Worm (Caenorhabditis elegans) whole organism, L1 larva: ENCODE results near the gene Y43B11AR.1.

Source experiments
- C34B4.2 ChIP-seq: sonication (generic microtip); optimal IDR thresholded peaks from 2 replicates; lab custom pipeline; 2017; ENCODE audit warnings: mild to moderate bottlenecking, missing genetic modification characterization, missing compliant biosample characterization
- F16B12.6 ChIP-seq: fragments of 150-350 bp; optimal IDR thresholded peaks from 2 replicates; lab custom pipeline; 2014; ENCODE audit warnings: missing biosample characterization, missing genetic modification characterization
- Y116A8C.19 ChIP-seq: sonication (generic microtip); optimal IDR thresholded peaks from 2 replicates; lab custom pipeline; 2016; ENCODE audit warnings: missing compliant biosample characterization, missing genetic modification characterization, borderline replicate concordance
- blmp-1 ChIP-seq: fragments of 150-350 bp; optimal IDR thresholded peaks from 2 replicates; lab custom pipeline; 2014; ENCODE audit warnings: missing biosample characterization, missing genetic modification characterization
- ceh-63 ChIP-seq: fragments of 200-800 bp; sonication (Bioruptor generic); optimal IDR thresholded peaks from 2 replicates; lab custom pipeline; 2018; ENCODE audit warnings: mild to moderate bottlenecking, missing genetic modification characterization, missing compliant biosample characterization
- dpl-1 ChIP-seq, 3 experiments: fragments of 150-350 bp in 2 of 3; sonication (generic microtip) in 1 of 3; optimal IDR thresholded peaks; 2 replicates each; lab custom pipeline; 2014 to 2017; ENCODE audit warnings: missing biosample characterization in 3 of 3, missing genetic modification characterization in 3 of 3, missing genetic modification reagents in 3 of 3
- dsc-1 ChIP-seq: sonication (generic microtip); optimal IDR thresholded peaks from 2 replicates; lab custom pipeline; 2016; ENCODE audit warnings: mild to moderate bottlenecking, missing genetic modification characterization, missing compliant biosample characterization
- efl-3 ChIP-seq: fragments of 200-800 bp; sonication (Bioruptor generic); optimal IDR thresholded peaks from 2 replicates; lab custom pipeline; 2018; ENCODE audit warnings: mild to moderate bottlenecking, missing genetic modification characterization, missing compliant biosample characterization
- elt-2 ChIP-seq: sonication (generic microtip); optimal IDR thresholded peaks from 2 replicates; lab custom pipeline; 2016; ENCODE audit warnings: missing genetic modification characterization, mild to moderate bottlenecking, inconsistent platforms, missing compliant biosample characterization, missing genetic modification reagents
- elt-3 ChIP-seq, 6 experiments: fragments of 150-350 bp in 1 of 6; sonication (generic microtip); optimal IDR thresholded peaks; 2 replicates each; lab custom pipeline; 2017 to 2018; ENCODE audit warnings: missing biosample characterization in 6 of 6, missing genetic modification characterization in 6 of 6, inconsistent platforms in 1 of 6
- ets-5 ChIP-seq: fragments of 200-800 bp; sonication (Bioruptor generic); IDR thresholded peaks from 2 replicates; pipeline ENCODE4 v1.3.6; 2022; ENCODE audit warnings: missing genetic modification characterization, missing compliant biosample characterization
- fkh-10 ChIP-seq: sonication (generic microtip); optimal IDR thresholded peaks from 2 replicates; lab custom pipeline; 2017; ENCODE audit warnings: missing biosample characterization, missing genetic modification reagents, missing genetic modification characterization
- fkh-4 ChIP-seq: sonication (generic microtip); optimal IDR thresholded peaks from 2 replicates; lab custom pipeline; 2016; ENCODE audit warnings: missing compliant biosample characterization, missing genetic modification characterization, borderline replicate concordance
- fos-1 ChIP-seq: fragments of 150-350 bp; optimal IDR thresholded peaks from 2 replicates; lab custom pipeline; 2014; ENCODE audit warnings: missing biosample characterization, missing genetic modification characterization
- grh-1 ChIP-seq: fragments of 200-800 bp; sonication (Bioruptor generic); IDR thresholded peaks from 2 replicates; pipeline ENCODE4 v1.3.6; 2022; ENCODE audit warnings: missing genetic modification reagents, missing genetic modification characterization, missing compliant biosample characterization
- hlh-17 ChIP-seq: fragments of 200-800 bp; sonication (Bioruptor generic); optimal IDR thresholded peaks from 2 replicates; lab custom pipeline; 2018; ENCODE audit warnings: missing genetic modification characterization, mild to moderate bottlenecking, missing compliant biosample characterization, moderate library complexity, borderline replicate concordance
- irx-1 ChIP-seq: sonication (generic microtip); optimal IDR thresholded peaks from 2 replicates; lab custom pipeline; 2016; ENCODE audit warnings: missing genetic modification characterization, missing compliant biosample characterization
- isw-1 ChIP-seq: fragments of 200-800 bp; sonication (Bioruptor generic); IDR thresholded peaks from 2 replicates; pipeline ENCODE4 v1.3.6; 2022; ENCODE audit warnings: missing genetic modification characterization, missing compliant biosample characterization
- jun-1 ChIP-seq: fragments of 150-350 bp; optimal IDR thresholded peaks from 2 replicates; lab custom pipeline; 2014; ENCODE audit warnings: missing biosample characterization, missing genetic modification reagents, missing genetic modification characterization
- lin-35 ChIP-seq, 2 experiments: fragments of 150-350 bp; optimal IDR thresholded peaks; 2 replicates each; lab custom pipeline; 2014; ENCODE audit warnings: missing biosample characterization in 2 of 2, missing genetic modification characterization in 2 of 2, missing genetic modification reagents in 2 of 2
- lin-39 ChIP-seq: fragments of 150-350 bp; optimal IDR thresholded peaks from 2 replicates; lab custom pipeline; 2014; ENCODE audit warnings: missing biosample characterization, missing genetic modification reagents, missing genetic modification characterization
- lsy-2 ChIP-seq, 2 experiments: fragments of 150-350 bp; optimal IDR thresholded peaks; 2 replicates each; lab custom pipeline; 2014; ENCODE audit warnings: missing biosample characterization in 2 of 2, missing genetic modification characterization in 2 of 2
- mep-1 ChIP-seq: fragments of 150-350 bp; optimal IDR thresholded peaks from 2 replicates; lab custom pipeline; 2014; ENCODE audit warnings: missing biosample characterization, missing genetic modification characterization
- nhr-19 ChIP-seq: fragments of 200-800 bp; sonication (Bioruptor generic); conservative IDR thresholded peaks from 2 replicates; pipeline ENCODE4 v1.3.6; 2022; ENCODE audit warnings: missing genetic modification characterization, missing compliant biosample characterization
- nhr-20 ChIP-seq: sonication (generic microtip); optimal IDR thresholded peaks from 2 replicates; lab custom pipeline; 2016; ENCODE audit warnings: mild to moderate bottlenecking, missing genetic modification characterization, missing compliant biosample characterization
- nhr-237 ChIP-seq: fragments of 150-350 bp; optimal IDR thresholded peaks from 2 replicates; lab custom pipeline; 2014; ENCODE audit warnings: missing biosample characterization, missing genetic modification characterization
- nhr-28 ChIP-seq: fragments of 150-350 bp; optimal IDR thresholded peaks from 2 replicates; lab custom pipeline; 2014; ENCODE audit warnings: missing biosample characterization, missing genetic modification characterization
- nhr-47 ChIP-seq: sonication (generic microtip); optimal IDR thresholded peaks from 2 replicates; lab custom pipeline; 2016; ENCODE audit warnings: mild to moderate bottlenecking, missing genetic modification characterization, moderate library complexity, missing compliant biosample characterization
- nhr-71 ChIP-seq: sonication (generic microtip); optimal IDR thresholded peaks from 2 replicates; lab custom pipeline; 2016; ENCODE audit warnings: mild to moderate bottlenecking, missing genetic modification characterization, moderate library complexity, missing compliant biosample characterization
- nhr-76 ChIP-seq: sonication (generic microtip); optimal IDR thresholded peaks from 2 replicates; lab custom pipeline; 2017; ENCODE audit warnings: missing biosample characterization, missing genetic modification characterization
- nhr-77 ChIP-seq: fragments of 150-350 bp; optimal IDR thresholded peaks from 2 replicates; lab custom pipeline; 2014; ENCODE audit warnings: missing biosample characterization, missing genetic modification characterization
- nhr-90 ChIP-seq: sonication (generic microtip); optimal IDR thresholded peaks from 2 replicates; lab custom pipeline; 2016; ENCODE audit warnings: mild to moderate bottlenecking, missing genetic modification characterization, missing compliant biosample characterization; ENCODE audit not compliant: poor library complexity
- pag-3 ChIP-seq: sonication (generic microtip); optimal IDR thresholded peaks from 2 replicates; lab custom pipeline; 2017; ENCODE audit warnings: missing genetic modification characterization, mild to moderate bottlenecking, missing compliant biosample characterization, antibody characterized with exemption, borderline replicate concordance; ENCODE audit not compliant: insufficient read depth
- pax-3 ChIP-seq: fragments of 200-800 bp; sonication (Bioruptor generic); optimal IDR thresholded peaks from 2 replicates; lab custom pipeline; 2018; ENCODE audit warnings: mild to moderate bottlenecking, missing genetic modification characterization, moderate library complexity, missing compliant biosample characterization
- rnt-1 ChIP-seq: sonication (generic microtip); optimal IDR thresholded peaks from 2 replicates; lab custom pipeline; 2016; ENCODE audit warnings: mild to moderate bottlenecking, missing genetic modification characterization, moderate library complexity, missing compliant biosample characterization
- skn-1 ChIP-seq: fragments of 150-350 bp; optimal IDR thresholded peaks from 2 replicates; lab custom pipeline; 2014; ENCODE audit warnings: missing biosample characterization, missing genetic modification characterization
- snpc-4 ChIP-seq: fragments of 150-350 bp; optimal IDR thresholded peaks from 2 replicates; lab custom pipeline; 2014; ENCODE audit warnings: missing biosample characterization, missing genetic modification characterization
- sox-4 ChIP-seq: sonication (generic microtip); optimal IDR thresholded peaks from 2 replicates; lab custom pipeline; 2016; ENCODE audit warnings: missing genetic modification characterization, missing compliant biosample characterization
- sptf-1 ChIP-seq: fragments of 150-350 bp; optimal IDR thresholded peaks from 2 replicates; lab custom pipeline; 2014; ENCODE audit warnings: missing biosample characterization, missing genetic modification characterization
- sup-37 ChIP-seq: fragments of 200-800 bp; sonication (Bioruptor generic); optimal IDR thresholded peaks from 2 replicates; lab custom pipeline; 2018; ENCODE audit warnings: mild to moderate bottlenecking, missing genetic modification characterization, missing compliant biosample characterization
- swsn-7 ChIP-seq: sonication (generic microtip); optimal IDR thresholded peaks from 2 replicates; lab custom pipeline; 2016; ENCODE audit warnings: missing genetic modification characterization, missing compliant biosample characterization
- tbx-2 ChIP-seq: sonication (generic microtip); optimal IDR thresholded peaks from 2 replicates; lab custom pipeline; 2016; ENCODE audit warnings: missing genetic modification characterization, missing compliant biosample characterization
- unc-30 ChIP-seq: sonication (generic microtip); optimal IDR thresholded peaks from 2 replicates; lab custom pipeline; 2017; ENCODE audit warnings: missing biosample characterization, missing genetic modification characterization
- unc-62 ChIP-seq: fragments of 150-350 bp; optimal IDR thresholded peaks from 2 replicates; lab custom pipeline; 2014; ENCODE audit warnings: missing biosample characterization, missing genetic modification reagents, missing genetic modification characterization
- unc-86 ChIP-seq: sonication (generic microtip); optimal IDR thresholded peaks from 2 replicates; lab custom pipeline; 2016; ENCODE audit warnings: missing genetic modification characterization, missing compliant biosample characterization
- xbp-1 ChIP-seq: sonication (generic microtip); optimal IDR thresholded peaks from 2 replicates; lab custom pipeline; 2016; ENCODE audit warnings: missing genetic modification characterization, missing compliant biosample characterization
- zag-1 ChIP-seq: fragments of 150-350 bp; optimal IDR thresholded peaks from 2 replicates; lab custom pipeline; 2014; ENCODE audit warnings: missing biosample characterization, missing genetic modification characterization
- zip-4 ChIP-seq: fragments of 200-800 bp; sonication (Bioruptor generic); optimal IDR thresholded peaks from 2 replicates; lab custom pipeline; 2018; ENCODE audit warnings: mild to moderate bottlenecking, missing genetic modification characterization, moderate library complexity, missing compliant biosample characterization
- ztf-4 ChIP-seq: fragments of 150-350 bp; optimal IDR thresholded peaks from 2 replicates; lab custom pipeline; 2014; ENCODE audit warnings: missing biosample characterization, missing genetic modification characterization

Y43B11AR.1 gene

ce11 chrIV:7099377-7099776 is 18.1 kb downstream of the Y43B11AR.1 start (continued):
- TF ChIP-seq fkh-10 (GFP tag; lab: Kevin White, UChicago) (no peak), nhr-71 (tag; lab: Kevin White, UChicago) (peak; percentile 52), elt-2 (no peak), nhr-28 (tag; lab: Kevin White, UChicago) (no peak), unc-86 (tag; lab: Kevin White, UChicago) (no peak), hlh-17 (no peak), ztf-4 (tag; lab: Kevin White, UChicago) (peak; percentile 11), lin-39 (tag; lab: Kevin White, UChicago) (no peak), ets-5 (GFP tag; lab: Robert Waterston, UW) (no peak), snpc-4 (tag; lab: Kevin White, UChicago) (no peak), pag-3 (no peak), efl-3 (GFP tag; lab: Kevin White, UChicago) (no peak), nhr-47 (tag; lab: Kevin White, UChicago) (no peak), F16B12.6 (tag; lab: Kevin White, UChicago) (no peak)

- TF ChIP-seq C34B4.2 (no peak), blmp-1 (tag; lab: Kevin White, UChicago) (peak; percentile 57), fkh-4 (peak; percentile 58), sup-37 (GFP tag; lab: Kevin White, UChicago) (peak; percentile 53), tbx-2 (peak; percentile 85), pax-3 (tag; lab: Kevin White, UChicago) (no peak), lin-35 (GFP tag; optimal IDR thresholded peaks at IDR 0.05; lab: Kevin White, UChicago) (peak; percentile 79 to 86), dpl-1 (GFP tag; optimal IDR thresholded peaks at IDR 0.05; lab: Kevin White, UChicago) (peak; percentile 63 to 83 (median 80)), isw-1 (GFP tag; lab: Robert Waterston, UW) (peak; percentile 56), nhr-77 (tag; lab: Kevin White, UChicago) (peak; percentile 5), sptf-1 (tag; lab: Kevin White, UChicago) (no peak), swsn-7 (peak; percentile 85), fkh-10 (GFP tag; lab: Kevin White, UChicago) (no peak), fos-1 (tag; lab: Kevin White, UChicago) (peak; percentile 9), dsc-1 (tag; lab: Kevin White, UChicago) (peak; percentile 83), snpc-4 (tag; lab: Kevin White, UChicago) (peak; percentile 80), Y116A8C.19 (tag; lab: Kevin White, UChicago) (no peak), sox-4 (peak; percentile 49), nhr-47 (tag; lab: Kevin White, UChicago) (peak; percentile 89), zip-4 (GFP tag; lab: Kevin White, UChicago) (peak; percentile 45), F16B12.6 (tag; lab: Kevin White, UChicago) (peak; percentile 48), irx-1 (tag; lab: Kevin White, UChicago) (peak; percentile 85), mep-1 (tag; lab: Kevin White, UChicago) (peak; percentile 94), jun-1 (peak; percentile 65), unc-30 (tag; lab: Kevin White, UChicago) (no peak), ztf-4 (tag; lab: Kevin White, UChicago) (no peak), nhr-90 (tag; lab: Kevin White, UChicago) (peak; percentile 85), lsy-2 (tag; optimal IDR thresholded peaks at IDR 0.05; lab: Kevin White, UChicago) (peak; percentile 85 to 86), nhr-237 (tag; lab: Kevin White, UChicago) (no peak), xbp-1 (tag; lab: Kevin White, UChicago) (peak; percentile 82), grh-1 (GFP tag; lab: Robert Waterston, UW) (peak; percentile 67), skn-1 (peak; percentile 74), unc-62 (GFP tag; lab: Kevin White, UChicago) (no peak), rnt-1 (tag; lab: Kevin White, UChicago) (peak; percentile 89), nhr-28 (tag; lab: Kevin White, UChicago) (no peak), nhr-19 (GFP tag; lab: Robert Waterston, UW) (peak; percentile 78), zag-1 (tag; lab: Kevin White, UChicago) (no peak), ceh-63 (GFP tag; lab: Kevin White, UChicago) (no peak), nhr-20 (peak; percentile 81), nhr-71 (tag; lab: Kevin White, UChicago) (peak; percentile 90), nhr-76 (tag; lab: Kevin White, UChicago) (no peak), elt-3 (tag; optimal IDR thresholded peaks at IDR 0.05; lab: Kevin White, UChicago) (peak in 2 of 6 experiments; percentile 0 to 3), lin-39 (tag; lab: Kevin White, UChicago) (peak; percentile 64)
These were observed 21.9 kb downstream of the Y43B11AR.1 start, which contains the start of the genes rde-8 and ZC477.3 for ce11 chrIV:7103211-7103679. Gene rde-8 (minus strand): TSS chrIV:7103261. Gene ZC477.3 (plus strand): TSS chrIV:7103492.
